Fruit fly (Drosophila melanogaster): ENCODE data around the gene SelR.

DNA sequence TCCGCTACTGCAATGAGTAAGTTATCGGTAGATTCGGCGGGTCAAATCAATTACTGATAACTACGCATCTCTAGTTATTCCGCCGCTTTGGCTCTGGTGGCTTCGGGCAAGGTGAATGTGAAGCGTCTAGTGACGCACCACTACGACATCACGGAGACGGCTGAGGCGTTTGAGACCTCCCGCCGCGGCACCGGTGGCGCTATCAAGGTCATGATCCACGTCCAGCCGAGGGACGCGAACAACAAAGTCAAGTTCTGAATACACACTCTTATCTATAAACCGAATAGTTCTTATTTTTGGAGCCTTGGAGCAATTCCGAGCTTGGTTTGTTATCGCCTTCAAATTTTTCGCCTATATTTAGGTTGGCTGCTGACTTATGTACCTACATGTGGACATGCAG, 9.4 kb upstream of the SelR start:
- no peak for TF ChIP-seq cic (GFP tag; optimal IDR thresholded peaks at IDR 0.05)
- TF ChIP-seq kay (GFP tag; ENCODE audit: borderline replicate concordance), result no peak
- TF ChIP-seq Hr96 (GFP tag; optimal IDR thresholded peaks at IDR 0.05), result no peak
- TF ChIP-seq CG14711 (tag; optimal IDR thresholded peaks at IDR 0.05), result no peak
- TF ChIP-seq bab1 (GFP tag; optimal IDR thresholded peaks at IDR 0.05), result no peak
- TF ChIP-seq Mnt (GFP tag; optimal IDR thresholded peaks at IDR 0.05), result no peak
- TF ChIP-seq tj (GFP tag; optimal IDR thresholded peaks at IDR 0.05), result no peak
- TF ChIP-seq CG11617 (GFP tag; optimal IDR thresholded peaks at IDR 0.05), result no peak
- no peak for TF ChIP-seq Crg-1 (GFP tag; optimal IDR thresholded peaks at IDR 0.05)
- no peak for TF ChIP-seq pad (GFP tag; optimal IDR thresholded peaks at IDR 0.05)

Data from whole organism, adult.